Worm (Caenorhabditis elegans) whole organism, young adult: ENCODE measurements around the gene srh-41.

ENCODE experiments used
- B0035.1 ChIP-seq: sonication (generic microtip); optimal IDR thresholded peaks from 2 replicates; lab custom pipeline; 2016; ENCODE audit warnings: missing genetic modification characterization, mild to moderate bottlenecking, missing compliant biosample characterization, missing genotype, missing genetic modification reagents
- Y56A3A.18 ChIP-seq: fragments of 200-800 bp; sonication (Bioruptor generic); IDR thresholded peaks from 2 replicates; pipeline ENCODE4 v1.3.6; 2022; ENCODE audit warnings: missing genetic modification reagents, missing genetic modification characterization, missing compliant biosample characterization
- aptf-3 ChIP-seq: fragments of 200-800 bp; sonication (Bioruptor generic); IDR thresholded peaks from 2 replicates; pipeline ENCODE4 v1.3.6; 2022; ENCODE audit warnings: missing genetic modification characterization, missing compliant biosample characterization
- madf-6 ChIP-seq: fragments of 200-800 bp; sonication (Bioruptor generic); IDR thresholded peaks from 2 replicates; pipeline ENCODE4 v1.3.6; 2022; ENCODE audit warnings: missing genetic modification reagents, missing genetic modification characterization, missing compliant biosample characterization
- mcd-1 ChIP-seq: fragments of 200-800 bp; sonication (Bioruptor generic); IDR thresholded peaks from 2 replicates; pipeline ENCODE4 v1.3.6; 2022; ENCODE audit warnings: missing genetic modification reagents, missing genetic modification characterization, missing compliant biosample characterization
- nfya-2 ChIP-seq: fragments of 200-800 bp; sonication (Bioruptor generic); IDR thresholded peaks from 2 replicates; pipeline ENCODE4 v1.3.6; 2022; ENCODE audit warnings: missing genetic modification reagents, missing genetic modification characterization, missing compliant biosample characterization
- snpc-1.3 ChIP-seq: sonication (generic microtip); optimal IDR thresholded peaks from 2 replicates; lab custom pipeline; 2017; ENCODE audit warnings: missing genetic modification characterization, mild to moderate bottlenecking, missing compliant biosample characterization, antibody characterized with exemption, moderate library complexity, missing genotype, missing genetic modification reagents; ENCODE audit not compliant: insufficient read depth
- tbx-9 ChIP-seq: sonication (generic microtip); optimal IDR thresholded peaks from 2 replicates; lab custom pipeline; 2016; ENCODE audit warnings: borderline replicate concordance, missing genetic modification characterization, inconsistent platforms, missing compliant biosample characterization

Gene srh-41

DNA sequence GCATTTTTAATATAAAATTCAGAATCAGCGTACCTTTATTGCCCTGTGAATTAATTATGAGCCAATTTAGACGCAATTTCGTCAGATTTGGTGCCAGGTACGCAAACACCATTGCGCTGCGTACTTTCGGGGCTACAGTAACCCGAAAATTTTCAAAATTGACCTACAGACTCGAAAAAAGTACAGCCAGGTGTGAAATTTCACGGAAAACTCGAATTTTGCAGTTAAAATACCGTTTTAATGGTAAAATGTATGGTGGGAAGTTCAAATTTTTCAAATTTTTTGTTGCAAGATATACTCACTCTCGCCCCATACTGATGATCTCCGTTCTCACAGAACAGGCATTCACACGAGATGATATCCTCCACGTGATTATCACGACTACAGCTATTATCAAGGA is 50.6 kb downstream of the srh-41 start:
- TF ChIP-seq nfya-2 (GFP tag; lab: Robert Waterston, UW) (no peak), tbx-9 (tag; lab: Kevin White, UChicago) (no peak), madf-6 (no peak), aptf-3 (GFP tag; lab: Robert Waterston, UW) (no peak), Y56A3A.18 (GFP tag; lab: Robert Waterston, UW) (no peak), B0035.1 (tag; lab: Kevin White, UChicago) (no peak), mcd-1 (GFP tag; lab: Robert Waterston, UW) (no peak), snpc-1.3 (tag; lab: Kevin White, UChicago) (no peak)
